Worm (Caenorhabditis elegans): ENCODE results near the gene Y43F8B.19.

DNA sequence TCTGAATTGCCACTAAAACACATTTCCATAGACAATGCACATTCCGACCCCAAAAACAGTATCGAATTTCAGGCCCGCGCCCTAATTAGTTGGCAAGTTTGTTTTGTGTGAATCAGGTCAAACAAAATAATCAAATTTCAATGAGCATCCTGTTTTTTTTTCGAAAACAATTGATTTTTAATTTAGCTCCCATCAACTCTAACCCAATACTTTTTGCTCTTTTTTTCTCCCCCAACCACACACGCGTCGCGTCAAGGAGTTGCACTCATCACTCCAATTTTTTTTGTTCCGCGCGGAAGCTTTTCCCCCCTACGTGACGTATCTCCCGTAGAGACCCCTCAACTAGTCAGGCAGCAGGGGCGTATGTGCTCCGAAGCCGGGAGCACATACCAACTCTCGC is 10.7 kb downstream of the Y43F8B.19 start:
- no peak for TF ChIP-seq elt-1 (tag; optimal IDR thresholded peaks at IDR 0.05)
- no peak for TF ChIP-seq lin-15B (tag; optimal IDR thresholded peaks at IDR 0.05)
- TF ChIP-seq nhr-77 (tag; optimal IDR thresholded peaks at IDR 0.05) = no peak

All from whole organism, L3 larva.